Fruit fly (Drosophila melanogaster): ENCODE measurements around the gene CG9147.

DNA sequence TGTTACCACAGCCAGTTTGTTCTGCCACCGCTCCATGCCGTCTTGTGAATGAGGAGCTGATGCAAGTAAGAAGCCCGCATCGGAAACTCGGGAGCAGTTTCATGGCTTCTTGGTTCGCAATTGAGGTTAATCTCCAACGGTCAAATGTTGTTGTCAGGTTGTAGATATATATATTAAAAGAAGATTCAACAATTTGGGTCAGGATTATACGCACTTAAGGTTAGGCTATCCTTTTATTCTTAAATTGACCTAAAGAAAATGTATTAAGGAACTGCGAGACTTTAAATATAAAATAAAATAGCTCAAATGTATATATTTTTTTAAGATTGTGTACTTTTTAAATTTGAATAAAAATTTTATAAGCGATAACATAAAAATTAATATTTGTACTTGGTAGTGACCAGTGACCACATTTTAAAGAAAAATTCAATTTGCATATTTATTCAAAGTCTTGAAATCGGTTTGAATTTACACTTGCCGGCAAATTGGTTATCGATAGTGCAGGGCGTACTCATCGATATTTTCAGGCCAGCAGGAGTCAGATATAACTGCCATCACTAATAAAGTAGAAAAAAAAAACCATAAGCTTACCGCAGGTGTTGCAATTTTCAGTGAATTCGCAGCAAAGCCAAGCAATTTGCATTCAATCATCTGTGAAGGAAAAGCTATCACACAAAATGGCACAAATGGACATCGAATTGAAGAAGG lies 2.9 kb downstream of the CG9147 start, which contains the start of the genes CG9150 and Pfdn1:
- TF ChIP-seq dpn (GFP tag; optimal IDR thresholded peaks at IDR 0.05) (no peak), chinmo (GFP tag; IDR thresholded peaks at IDR 0.05; ENCODE audit: partially characterized antibody) (peak; percentile 78; the same call in 2 of the 4 replicates), CG16779 (GFP tag; IDR thresholded peaks at IDR 0.05) (no peak), Ada2b (GFP tag; IDR thresholded peaks at IDR 0.05) (no peak), ac (GFP tag; optimal IDR thresholded peaks at IDR 0.05) (no peak), Rx (GFP tag; IDR thresholded peaks at IDR 0.05) (no peak)

All from whole organism, embryonic.